Worm (Caenorhabditis elegans): ENCODE measurements around the gene C35D10.12.

C35D10.12 gene

ce11 chrIII:4859039-4859438 lies 15.5 kb downstream of the C35D10.12 start, which contains the start of gene C35D10.6:
Gene C35D10.6 (plus strand): TSS chrIII:4859339.
- no peak for TF ChIP-seq unc-62 (GFP tag; optimal IDR thresholded peaks at IDR 0.05)

ce11 chrIII:4856992-4857391 lies 17.6 kb downstream of the C35D10.12 start:
- no peak for TF ChIP-seq unc-62 (GFP tag; optimal IDR thresholded peaks at IDR 0.05)

ce11 chrIII:4856109-4856508 lies 18.5 kb downstream of the C35D10.12 start, which contains the start of gene C35D10.7:
Gene C35D10.7 (plus strand): TSS chrIII:4856193.
- no peak for TF ChIP-seq unc-62 (GFP tag; optimal IDR thresholded peaks at IDR 0.05)

- TF ChIP-seq unc-62 (GFP tag; optimal IDR thresholded peaks at IDR 0.05): no peak
These were observed 19.7 kb downstream of the C35D10.12 start, which contains the start of gene C35D10.8 for ce11 chrIII:4854918-4855317. Gene C35D10.8 (plus strand): TSS chrIII:4855218.

ce11 chrIII:4852025-4852424 lies 22.5 kb downstream of the C35D10.12 start, which contains the start of gene ced-4:
Gene ced-4 (plus strand): TSS chrIII:4852325.
- no peak for TF ChIP-seq unc-62 (GFP tag; optimal IDR thresholded peaks at IDR 0.05)

ce11 chrIII:4850139-4850538 lies 24.4 kb downstream of the C35D10.12 start, which contains the start of gene F26A1.1:
Gene F26A1.1 (plus strand): TSS chrIII:4850507.
- TF ChIP-seq unc-62 (GFP tag; optimal IDR thresholded peaks at IDR 0.05): no peak

- TF ChIP-seq unc-62 (GFP tag; optimal IDR thresholded peaks at IDR 0.05): no peak
These were observed 24.8 kb downstream of the C35D10.12 start, which contains the start of gene nonu-1 for ce11 chrIII:4849739-4850138. Gene nonu-1 (minus strand): TSS chrIII:4849907.

ce11 chrIII:4844327-4844726 lies 30.2 kb downstream of the C35D10.12 start, which contains the start of the genes clec-157 and fkh-5:
Gene clec-157 (minus strand): TSS chrIII:4844427.
Gene fkh-5 (plus strand): TSS chrIII:4844662.
- no peak for TF ChIP-seq unc-62 (GFP tag; optimal IDR thresholded peaks at IDR 0.05)

ce11 chrIII:4842173-4842572 lies 32.4 kb downstream of the C35D10.12 start, which contains the start of gene clec-156:
Gene clec-156 (minus strand): TSS chrIII:4842273.
- TF ChIP-seq unc-62 (GFP tag; optimal IDR thresholded peaks at IDR 0.05): no peak

ce11 chrIII:4837429-4837828 lies 37.1 kb downstream of the C35D10.12 start, which contains the start of the genes acbp-7 and F26A1.19:
Gene acbp-7 (plus strand): TSS chrIII:4837729.
Gene F26A1.19 (plus strand): TSS chrIII:4837731.
- no peak for TF ChIP-seq unc-62 (GFP tag; optimal IDR thresholded peaks at IDR 0.05)

ce11 chrIII:4830207-4830606 lies 44.4 kb downstream of the C35D10.12 start, which contains the start of gene nspd-9:
Gene nspd-9 (minus strand): TSS chrIII:4830307.
- no peak for TF ChIP-seq unc-62 (GFP tag; optimal IDR thresholded peaks at IDR 0.05)

- TF ChIP-seq unc-62 (GFP tag; optimal IDR thresholded peaks at IDR 0.05): no peak
These were observed 45.1 kb downstream of the C35D10.12 start, which contains the start of gene F26A1.9 for ce11 chrIII:4829440-4829839. Gene F26A1.9 (minus strand): TSS chrIII:4829540.

ce11 chrIII:4826606-4827005 lies 48.0 kb downstream of the C35D10.12 start, which contains the start of gene F26A1.3:
Gene F26A1.3 (plus strand): TSS chrIII:4826906.
- TF ChIP-seq unc-62 (GFP tag; optimal IDR thresholded peaks at IDR 0.05): no peak

All from whole organism, dauer.